Worm (Caenorhabditis elegans) whole organism, L4/young adult: ENCODE measurements around the gene pals-39.

Experiments
- W03F9.2 ChIP-seq: fragments of 150-350 bp; optimal IDR thresholded peaks from 2 replicates; lab custom pipeline; 2014; ENCODE audit warnings: missing biosample characterization, missing genetic modification characterization
- dao-5 ChIP-seq: sonication (generic microtip); optimal IDR thresholded peaks from 2 replicates; lab custom pipeline; 2016; ENCODE audit warnings: missing genotype, missing genetic modification characterization, moderate library complexity, missing compliant biosample characterization
- him-1 ChIP-seq: sonication (generic microtip); optimal IDR thresholded peaks from 2 replicates; lab custom pipeline; 2016; ENCODE audit warnings: missing genotype, missing genetic modification reagents, missing genetic modification characterization, missing compliant biosample characterization

The pals-39 gene

ce11 chrV:12401383-12401782 lies 42.3 kb downstream of the pals-39 start, which contains the start of gene K01D12.7:
Gene K01D12.7, minus strand, starts transcription at chrV:12401483.
- TF ChIP-seq W03F9.2 (tag; lab: Kevin White, UChicago) = no peak
- no peak for TF ChIP-seq dao-5 (tag; lab: Kevin White, UChicago)
- no peak for TF ChIP-seq him-1 (tag; lab: Kevin White, UChicago)

- TF ChIP-seq dao-5 (tag; lab: Kevin White, UChicago) (no peak), him-1 (tag; lab: Kevin White, UChicago) (no peak), W03F9.2 (tag; lab: Kevin White, UChicago) (no peak)
Observed at ce11 chrV:12400677-12401236, 42.9 kb downstream of the pals-39 start, which contains the start of the genes K01D12.20 and miga-1. Gene K01D12.20, minus strand, starts transcription at chrV:12400814. Gene miga-1, minus strand, starts transcription at chrV:12400859.

ce11 chrV:12397545-12397944 lies 46.1 kb downstream of the pals-39 start, which contains the start of gene K01D12.5:
Gene K01D12.5, plus strand, starts transcription at chrV:12397845.
- no peak for TF ChIP-seq him-1 (tag; lab: Kevin White, UChicago)

- TF ChIP-seq W03F9.2 (tag; lab: Kevin White, UChicago) = no peak
- TF ChIP-seq him-1 (tag; lab: Kevin White, UChicago) = no peak
- TF ChIP-seq dao-5 (tag; lab: Kevin White, UChicago) = no peak
Observed at ce11 chrV:12395699-12396098, 48.0 kb downstream of the pals-39 start, which contains the start of gene twk-14. Gene twk-14, minus strand, starts transcription at chrV:12395706.
